Fruit fly (Drosophila melanogaster): ENCODE measurements around the gene CG11537.
A peak's percentile ranks its signal among the peaks of the same experiment; 100 is the strongest.

Gene CG11537

DNA sequence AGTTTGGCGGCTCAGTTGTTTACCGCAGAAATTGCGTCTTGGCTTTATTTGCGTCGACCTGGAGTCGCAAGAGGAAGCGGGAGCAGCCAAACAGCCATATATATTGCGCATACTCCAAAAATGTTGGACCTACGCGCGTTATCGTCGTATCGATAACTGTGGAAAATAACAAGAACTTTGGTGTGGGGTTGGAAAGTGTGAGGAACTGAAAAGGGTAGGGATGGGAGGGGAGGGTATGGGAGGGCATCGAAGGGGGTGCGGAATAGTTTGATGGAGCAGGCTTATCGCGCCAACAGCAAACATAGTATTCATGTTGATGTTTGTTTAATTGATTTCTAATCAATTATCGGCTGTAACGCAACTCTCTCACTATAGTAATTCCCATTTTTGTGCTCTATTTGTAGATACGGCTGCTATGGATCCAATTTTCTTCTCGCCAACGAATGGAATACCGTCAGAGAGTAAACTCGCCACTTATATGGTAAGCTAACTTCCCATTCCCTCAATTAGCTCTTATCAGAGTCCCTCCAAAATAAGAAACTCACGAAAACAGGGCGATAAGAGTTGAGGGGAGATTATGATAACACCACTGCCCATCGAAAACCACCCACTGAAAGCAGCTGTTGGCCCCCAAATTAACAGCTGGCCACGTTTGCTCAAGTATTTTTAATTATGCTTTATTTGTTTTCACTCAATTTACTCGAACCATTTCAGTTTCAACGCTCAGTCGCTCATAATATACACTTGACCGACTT lies 59.8 kb downstream of the CG11537 start (continued):
- peak; percentile 37 for TF ChIP-seq Antp (GFP tag; optimal IDR thresholded peaks at IDR 0.05)
- no peak for TF ChIP-seq zen (tag; optimal IDR thresholded peaks at IDR 0.05)
- TF ChIP-seq corto (GFP tag; optimal IDR thresholded peaks at IDR 0.05), result no peak
- TF ChIP-seq CTCF (GFP tag; optimal IDR thresholded peaks at IDR 0.05), result no peak
- no peak for TF ChIP-seq sc (optimal IDR thresholded peaks at IDR 0.05)
- TF ChIP-seq sc (GFP tag; optimal IDR thresholded peaks at IDR 0.05), result peak; percentile 45
- peak; percentile 44; the same call in 1 of the 2 replicates for TF ChIP-seq aop (GFP tag; IDR thresholded peaks at IDR 0.05)
- no peak for TF ChIP-seq CG7963 (GFP tag; IDR thresholded peaks at IDR 0.05; ENCODE audit: partially characterized antibody)
- TF ChIP-seq E2f1 (GFP tag; IDR thresholded peaks at IDR 0.05), result peak; percentile 48; the same call in 1 of the 2 replicates
- TF ChIP-seq TFAM (GFP tag; optimal IDR thresholded peaks at IDR 0.05), result peak; percentile 47
- TF ChIP-seq scrt (GFP tag; optimal IDR thresholded peaks at IDR 0.05), result peak; percentile 28
- peak; percentile 31 for TF ChIP-seq CG8290 (GFP tag; optimal IDR thresholded peaks at IDR 0.05)
- peak; percentile 64 to 70 for TF ChIP-seq CG8290 (tag; optimal IDR thresholded peaks at IDR 0.05)
- peak; percentile 3 for TF ChIP-seq CG8944 (GFP tag; optimal IDR thresholded peaks at IDR 0.05)
- no peak for TF ChIP-seq tna (GFP tag; IDR thresholded peaks at IDR 0.05; ENCODE audit: partially characterized antibody)
- TF ChIP-seq slp2 (GFP tag; optimal IDR thresholded peaks at IDR 0.05), result no peak
- TF ChIP-seq CkIIα-i1 (GFP tag; IDR thresholded peaks at IDR 0.05), result no peak
- TF ChIP-seq CG31365 (tag; optimal IDR thresholded peaks at IDR 0.05), result peak; percentile 67
- TF ChIP-seq CG10274 (GFP tag; optimal IDR thresholded peaks at IDR 0.05), result peak; percentile 41
- no peak for TF ChIP-seq CG2120 (GFP tag; optimal IDR thresholded peaks at IDR 0.05)
- no peak for TF ChIP-seq CG7928 (GFP tag; optimal IDR thresholded peaks at IDR 0.05)
- no peak for TF ChIP-seq Lpt (GFP tag; optimal IDR thresholded peaks at IDR 0.05)
- TF ChIP-seq pros (GFP tag; optimal IDR thresholded peaks at IDR 0.05), result peak; percentile 62
- TF ChIP-seq gt (GFP tag; IDR thresholded peaks at IDR 0.05), result no peak
- TF ChIP-seq CG12299 (tag; optimal IDR thresholded peaks at IDR 0.05), result peak; percentile 4
- TF ChIP-seq Rfx (GFP tag; IDR thresholded peaks at IDR 0.05), result peak; percentile 41; the same call in 1 of the 2 replicates
- no peak for TF ChIP-seq CG12104 (GFP tag; optimal IDR thresholded peaks at IDR 0.05)
- TF ChIP-seq CG12071 (GFP tag; optimal IDR thresholded peaks at IDR 0.05), result peak; percentile 63
- peak in 1 of 2 experiments; percentile 59 for TF ChIP-seq crp (GFP tag; optimal IDR thresholded peaks at IDR 0.05)
- no peak for TF ChIP-seq h (optimal IDR thresholded peaks at IDR 0.05)
- no peak for TF ChIP-seq ash1 (GFP tag; optimal IDR thresholded peaks at IDR 0.05)
- no peak for TF ChIP-seq da (GFP tag; optimal IDR thresholded peaks at IDR 0.05)
- no peak for TF ChIP-seq CG4617 (GFP tag; optimal IDR thresholded peaks at IDR 0.05; ENCODE audit: borderline replicate concordance)
- no peak; the same call in 1 of the 2 replicates for TF ChIP-seq bbx (GFP tag; IDR thresholded peaks at IDR 0.05; ENCODE audit: partially characterized antibody)
- no peak for TF ChIP-seq crc (GFP tag; optimal IDR thresholded peaks at IDR 0.05)
- TF ChIP-seq grau (tag; optimal IDR thresholded peaks at IDR 0.05), result peak; percentile 19
- TF ChIP-seq sisA (GFP tag; IDR thresholded peaks at IDR 0.05), result no peak
- TF ChIP-seq ac (GFP tag; optimal IDR thresholded peaks at IDR 0.05), result no peak
- no peak for TF ChIP-seq CG16813 (GFP tag; IDR thresholded peaks at IDR 0.05; ENCODE audit: partially characterized antibody)
- TF ChIP-seq MESR4 (GFP tag; optimal IDR thresholded peaks at IDR 0.05), result no peak
- TF ChIP-seq ro (GFP tag; IDR thresholded peaks at IDR 0.05), result no peak
- TF ChIP-seq CG17361 (GFP tag; IDR thresholded peaks at IDR 0.05), result no peak
- peak; percentile 58 for TF ChIP-seq CG16863 (GFP tag; optimal IDR thresholded peaks at IDR 0.05)
- TF ChIP-seq CG3847 (GFP tag; IDR thresholded peaks at IDR 0.05), result no peak
- no peak for TF ChIP-seq nmo (GFP tag; optimal IDR thresholded peaks at IDR 0.05)
- TF ChIP-seq ken (GFP tag; IDR thresholded peaks at IDR 0.05), result no peak
- no peak for TF ChIP-seq ftz-f1 (GFP tag; optimal IDR thresholded peaks at IDR 0.05)
- 0 out of 4 replicates have a peak, but pooled peaks have one; percentile 26 for TF ChIP-seq Dll (GFP tag; IDR thresholded peaks at IDR 0.05; ENCODE audit: partially characterized antibody)
- TF ChIP-seq CG18764 (GFP tag; optimal IDR thresholded peaks at IDR 0.05), result peak; percentile 36
- 0 out of 2 replicates have a peak, but pooled peaks have one; percentile 50 for TF ChIP-seq CG16779 (GFP tag; IDR thresholded peaks at IDR 0.05)
- TF ChIP-seq Atf6 (GFP tag; IDR thresholded peaks at IDR 0.05), result peak; percentile 70

All from whole organism, embryonic.